Worm (Caenorhabditis elegans) whole organism, late embryonic: ENCODE results near the gene clec-123.

ENCODE experiments used
- nhr-11 ChIP-seq: fragments of 150-350 bp; optimal IDR thresholded peaks from 2 replicates; lab custom pipeline; 2014; ENCODE audit warnings: missing biosample characterization, missing genetic modification characterization
- sdc-2 ChIP-seq: sonication (generic microtip); optimal IDR thresholded peaks from 2 replicates; lab custom pipeline; 2016; ENCODE audit warnings: missing genotype, missing genetic modification characterization, missing compliant biosample characterization
- sox-4 ChIP-seq: sonication (generic microtip); optimal IDR thresholded peaks from 2 replicates; lab custom pipeline; 2017; ENCODE audit warnings: mild to moderate bottlenecking, missing genetic modification characterization, inconsistent platforms, missing compliant biosample characterization

ce11 chrII:3091268-3091667 is 22.8 kb upstream of the clec-123 start, which contains the start of gene srg-21:
- no peak for TF ChIP-seq sdc-2 (tag; lab: Kevin White, UChicago)
- no peak for TF ChIP-seq nhr-11 (tag; lab: Kevin White, UChicago)
- no peak for TF ChIP-seq sox-4 (tag; lab: Kevin White, UChicago)
